Fruit fly (Drosophila melanogaster): ENCODE data around the gene CG14258.

dm6 chr3R:27139963-27140362, 47.0 kb downstream of the CG14258 start:
- no peak for TF ChIP-seq CG8478 (optimal IDR thresholded peaks at IDR 0.05)
- no peak for TF ChIP-seq CTCF (optimal IDR thresholded peaks at IDR 0.05)
